Worm (Caenorhabditis elegans): ENCODE measurements around the gene scd-2.

scd-2 gene

ce11 chrV:6666557-6666956 lies 33.5 kb downstream of the scd-2 start:
- TF ChIP-seq him-1 (tag; optimal IDR thresholded peaks at IDR 0.05) (no peak), dao-5 (tag; optimal IDR thresholded peaks at IDR 0.05) (no peak), W03F9.2 (tag; optimal IDR thresholded peaks at IDR 0.05) (no peak)

DNA sequence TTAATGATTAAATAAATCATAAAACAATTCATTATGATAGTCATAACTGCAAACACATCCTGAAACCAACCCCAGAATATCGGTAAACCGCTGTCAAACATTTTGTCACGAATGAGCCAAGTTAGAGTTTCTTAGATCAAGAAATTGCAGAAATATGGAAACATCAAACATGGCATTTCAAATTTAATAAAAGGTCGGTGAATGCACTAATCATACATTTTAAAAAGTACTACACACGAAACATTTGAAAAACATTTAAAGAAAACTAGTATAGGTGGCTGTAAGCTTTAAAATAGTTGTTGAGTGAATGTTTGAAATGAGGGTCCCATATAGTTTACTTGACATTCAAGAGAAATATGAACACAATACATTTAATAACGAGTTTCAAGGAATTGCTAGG lies 35.7 kb downstream of the scd-2 start, which contains the start of gene str-180:
TSS of gene str-180 (minus strand) at position 101 of the 400 bp plus-strand sequence.
- no peak for TF ChIP-seq him-1 (tag; optimal IDR thresholded peaks at IDR 0.05)
- no peak for TF ChIP-seq dao-5 (tag; optimal IDR thresholded peaks at IDR 0.05)
- TF ChIP-seq W03F9.2 (tag; optimal IDR thresholded peaks at IDR 0.05): no peak

ce11 chrV:6669520-6669919 lies 36.5 kb downstream of the scd-2 start, which contains the start of gene cest-28:
Gene cest-28 (plus strand): TSS chrV:6669820.
- TF ChIP-seq W03F9.2 (tag; optimal IDR thresholded peaks at IDR 0.05) (no peak), dao-5 (tag; optimal IDR thresholded peaks at IDR 0.05) (no peak), him-1 (tag; optimal IDR thresholded peaks at IDR 0.05) (no peak)

DNA sequence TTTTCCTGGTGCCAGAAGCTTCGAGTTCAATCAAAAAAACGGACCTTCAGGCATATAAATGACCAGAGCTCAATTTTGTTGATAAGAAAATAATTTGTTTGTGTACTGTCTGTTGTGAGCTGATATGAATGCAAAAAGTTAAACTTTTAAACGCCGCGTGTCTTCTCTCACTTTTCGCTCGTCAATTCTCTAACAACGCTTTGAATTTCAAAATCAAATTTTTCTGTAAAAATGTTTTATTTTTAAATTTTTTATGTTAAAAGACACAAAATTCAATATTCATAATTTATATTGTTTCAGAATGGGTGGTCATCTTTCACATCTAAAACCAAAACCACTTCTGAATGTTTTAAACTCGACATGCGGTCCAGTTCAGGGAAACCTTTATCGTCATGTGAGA lies 40.9 kb downstream of the scd-2 start, which contains the start of gene cest-31:
TSS of gene cest-31 (plus strand) at position 301 of the 400 bp plus-strand sequence.
- no peak for TF ChIP-seq W03F9.2 (tag; optimal IDR thresholded peaks at IDR 0.05)
- TF ChIP-seq dao-5 (tag; optimal IDR thresholded peaks at IDR 0.05): no peak
- no peak for TF ChIP-seq him-1 (tag; optimal IDR thresholded peaks at IDR 0.05)

DNA sequence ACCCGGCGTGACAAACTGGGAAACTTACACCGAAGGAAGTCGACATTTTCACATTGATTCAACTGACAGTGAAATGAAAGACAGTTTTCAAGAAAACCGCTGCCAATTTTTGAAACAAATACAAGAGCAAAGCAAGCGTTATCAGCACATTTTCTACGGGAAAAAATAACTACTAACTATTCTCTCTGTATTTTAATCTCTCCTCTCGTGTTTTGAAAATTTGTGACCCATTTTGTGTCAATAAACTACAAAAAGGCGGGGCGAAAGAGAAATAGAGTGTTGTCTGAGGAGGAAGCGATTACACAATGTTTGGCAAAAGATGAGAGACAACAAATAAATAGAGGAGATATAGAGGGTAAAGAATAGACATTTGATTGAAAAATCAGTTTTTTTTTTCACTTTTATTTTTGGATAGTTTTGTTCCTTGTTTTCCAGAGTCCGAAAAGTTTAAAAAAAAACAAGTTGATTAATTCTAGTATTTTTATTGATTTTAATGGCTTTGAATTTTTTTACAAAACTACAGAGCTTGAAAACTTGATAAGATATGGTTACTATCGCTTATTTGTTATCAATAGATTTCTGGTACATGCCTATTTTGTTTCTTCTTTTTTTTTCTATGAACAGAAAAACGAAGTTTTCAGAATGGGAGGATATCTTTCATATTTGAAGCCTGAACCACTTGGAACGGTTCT lies 43.3 kb downstream of the scd-2 start, which contains the start of gene cest-34:
TSS of gene cest-34 (plus strand) at position 642 of the 692 bp plus-strand sequence.
- TF ChIP-seq him-1 (tag; optimal IDR thresholded peaks at IDR 0.05): no peak
- TF ChIP-seq dao-5 (tag; optimal IDR thresholded peaks at IDR 0.05): no peak
- TF ChIP-seq W03F9.2 (tag; optimal IDR thresholded peaks at IDR 0.05): no peak

- no peak for TF ChIP-seq dao-5 (tag; optimal IDR thresholded peaks at IDR 0.05)
- TF ChIP-seq W03F9.2 (tag; optimal IDR thresholded peaks at IDR 0.05): no peak
Observed at ce11 chrV:6681501-6681900, 48.5 kb downstream of the scd-2 start, which contains the start of gene egl-46. Gene egl-46 (minus strand): TSS chrV:6681573.

ce11 chrV:6683282-6683681 lies 50.3 kb downstream of the scd-2 start:
- TF ChIP-seq dao-5 (tag; optimal IDR thresholded peaks at IDR 0.05) (no peak), him-1 (tag; optimal IDR thresholded peaks at IDR 0.05) (no peak)

DNA sequence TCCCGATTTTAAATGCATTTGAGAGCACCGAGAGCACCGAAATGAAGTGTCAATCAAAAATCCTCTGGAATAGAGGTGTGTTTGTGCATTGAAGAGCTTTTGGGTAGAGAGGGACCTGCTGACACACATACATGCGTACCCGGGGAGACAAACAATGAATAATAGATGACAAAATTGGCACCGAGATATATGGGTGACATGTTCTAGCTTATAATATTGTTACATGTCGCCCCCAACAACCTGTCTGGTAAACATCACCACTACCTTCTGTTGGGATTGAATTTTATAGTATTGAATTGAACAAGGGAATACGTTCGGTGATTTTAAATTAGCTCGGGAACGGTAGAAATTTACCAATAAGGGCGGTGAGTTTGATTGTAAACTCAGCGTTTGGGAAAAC lies 50.7 kb downstream of the scd-2 start:
- TF ChIP-seq him-1 (tag; optimal IDR thresholded peaks at IDR 0.05) (no peak), dao-5 (tag; optimal IDR thresholded peaks at IDR 0.05) (no peak), W03F9.2 (tag; optimal IDR thresholded peaks at IDR 0.05) (no peak)

- TF ChIP-seq him-1 (tag; optimal IDR thresholded peaks at IDR 0.05) (no peak), dao-5 (tag; optimal IDR thresholded peaks at IDR 0.05) (no peak), W03F9.2 (tag; optimal IDR thresholded peaks at IDR 0.05) (no peak)
Observed at ce11 chrV:6684541-6684940, 51.5 kb downstream of the scd-2 start.

DNA sequence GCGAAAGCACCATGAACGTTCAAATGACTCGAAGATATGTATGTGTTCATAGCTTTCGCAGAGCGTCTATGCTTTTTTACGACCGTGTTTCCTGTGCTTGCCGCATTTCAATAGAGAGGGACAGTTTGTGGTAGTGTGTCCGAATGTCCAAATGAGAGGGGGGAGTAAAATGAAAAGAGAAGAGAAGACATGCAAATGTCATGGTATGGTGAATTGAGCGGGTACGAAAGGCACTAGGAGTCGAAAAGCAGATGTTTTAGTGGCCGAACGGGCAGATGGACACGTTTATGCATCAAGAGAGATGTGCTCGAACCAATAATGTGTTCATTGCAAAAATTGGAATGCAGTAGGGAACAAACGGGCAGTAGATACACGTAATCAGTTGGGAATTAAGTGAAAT lies 52.5 kb downstream of the scd-2 start:
- TF ChIP-seq dao-5 (tag; optimal IDR thresholded peaks at IDR 0.05): no peak
- no peak for TF ChIP-seq W03F9.2 (tag; optimal IDR thresholded peaks at IDR 0.05)
- TF ChIP-seq him-1 (tag; optimal IDR thresholded peaks at IDR 0.05): no peak

- TF ChIP-seq W03F9.2 (tag; optimal IDR thresholded peaks at IDR 0.05): no peak
- no peak for TF ChIP-seq him-1 (tag; optimal IDR thresholded peaks at IDR 0.05)
- no peak for TF ChIP-seq dao-5 (tag; optimal IDR thresholded peaks at IDR 0.05)
Observed at ce11 chrV:6685963-6686362, 52.9 kb downstream of the scd-2 start.

- TF ChIP-seq W03F9.2 (tag; optimal IDR thresholded peaks at IDR 0.05) (no peak), him-1 (tag; optimal IDR thresholded peaks at IDR 0.05) (no peak), dao-5 (tag; optimal IDR thresholded peaks at IDR 0.05) (no peak)
Observed at ce11 chrV:6688392-6688791, 55.4 kb downstream of the scd-2 start, which contains the start of gene K11G9.5. Gene K11G9.5 (minus strand): TSS chrV:6688492.

All from whole organism, L4/young adult.